Worm (Caenorhabditis elegans): ENCODE results near the gene col-8.
A peak's percentile ranks its signal among the peaks of the same experiment; 100 is the strongest.

The col-8 gene

DNA sequence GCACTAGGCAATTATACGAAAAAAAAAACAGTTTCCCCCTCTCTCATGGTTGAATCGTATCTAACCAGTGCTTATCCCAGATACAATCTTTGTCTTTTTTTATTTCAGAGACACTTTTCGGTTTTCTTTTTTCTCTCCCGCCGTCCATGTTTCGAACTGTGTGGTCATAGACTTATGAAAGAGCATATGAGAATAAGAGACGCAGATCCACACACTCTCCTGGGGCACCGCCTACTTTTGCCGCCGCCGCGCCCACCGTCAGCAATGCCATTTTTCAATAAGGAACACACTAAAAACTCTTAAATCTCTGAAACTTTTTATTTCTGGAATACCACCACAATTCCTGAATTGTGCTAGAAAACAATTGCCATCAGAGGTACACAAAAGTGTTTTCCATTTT lies 30.5 kb downstream of the col-8 start, which contains the start of gene prk-1:
Gene prk-1, plus strand, starts transcription at position 269 of the 400 bp plus-strand sequence.
- peak; percentile 2 for TF ChIP-seq blmp-1 (tag; optimal IDR thresholded peaks at IDR 0.05)
- TF ChIP-seq rnt-1 (tag; optimal IDR thresholded peaks at IDR 0.05): peak; percentile 37
- no peak for TF ChIP-seq sox-4 (tag; optimal IDR thresholded peaks at IDR 0.05)
- no peak for TF ChIP-seq sptf-1 (tag; optimal IDR thresholded peaks at IDR 0.05)
- no peak for TF ChIP-seq nhr-20 (tag; optimal IDR thresholded peaks at IDR 0.05)
- TF ChIP-seq ets-5 (GFP tag; IDR thresholded peaks at IDR 0.05): no peak
- TF ChIP-seq snpc-4 (tag; optimal IDR thresholded peaks at IDR 0.05): no peak
- peak; percentile 22 for TF ChIP-seq snu-23 (GFP tag; optimal IDR thresholded peaks at IDR 0.05)
- peak; percentile 65 for TF ChIP-seq nhr-85 (tag)
- no peak for TF ChIP-seq pqm-1 (tag; optimal IDR thresholded peaks at IDR 0.05)
- no peak for TF ChIP-seq vab-15 (tag; optimal IDR thresholded peaks at IDR 0.05)
- no peak for TF ChIP-seq fos-1 (tag; optimal IDR thresholded peaks at IDR 0.05)
- no peak for TF ChIP-seq ztf-4 (tag; optimal IDR thresholded peaks at IDR 0.05)
- TF ChIP-seq mab-9 (GFP tag; IDR thresholded peaks at IDR 0.05): no peak
- TF ChIP-seq lin-14 (GFP tag; optimal IDR thresholded peaks at IDR 0.05): peak; percentile 45
- no peak for TF ChIP-seq mep-1 (tag; optimal IDR thresholded peaks at IDR 0.05)
- TF ChIP-seq lin-39 (tag; optimal IDR thresholded peaks at IDR 0.05): no peak

DNA sequence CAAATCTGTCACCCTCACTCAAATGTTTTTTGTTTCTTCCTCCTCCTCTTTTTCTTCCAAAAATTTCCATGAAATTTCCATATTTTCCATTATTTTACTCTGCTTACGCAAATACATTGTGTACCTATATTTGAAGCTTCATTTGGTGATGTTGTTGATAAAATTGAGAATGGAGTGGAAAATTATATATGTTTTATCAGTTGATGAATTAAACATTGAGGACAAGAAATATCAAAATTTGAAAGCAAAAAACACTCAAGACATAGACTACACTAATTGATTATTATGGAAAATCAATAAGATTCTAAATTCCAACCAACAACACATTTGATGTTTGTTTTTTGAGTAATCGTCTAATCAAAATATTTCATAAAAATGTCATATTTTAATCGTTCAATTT lies 31.2 kb downstream of the col-8 start:
- TF ChIP-seq snpc-4 (tag; optimal IDR thresholded peaks at IDR 0.05) (no peak), lin-35 (GFP tag; optimal IDR thresholded peaks at IDR 0.05) (peak in 1 of 2 experiments; percentile 20), elt-2 (tag; optimal IDR thresholded peaks at IDR 0.05) (peak; percentile 44)

DNA sequence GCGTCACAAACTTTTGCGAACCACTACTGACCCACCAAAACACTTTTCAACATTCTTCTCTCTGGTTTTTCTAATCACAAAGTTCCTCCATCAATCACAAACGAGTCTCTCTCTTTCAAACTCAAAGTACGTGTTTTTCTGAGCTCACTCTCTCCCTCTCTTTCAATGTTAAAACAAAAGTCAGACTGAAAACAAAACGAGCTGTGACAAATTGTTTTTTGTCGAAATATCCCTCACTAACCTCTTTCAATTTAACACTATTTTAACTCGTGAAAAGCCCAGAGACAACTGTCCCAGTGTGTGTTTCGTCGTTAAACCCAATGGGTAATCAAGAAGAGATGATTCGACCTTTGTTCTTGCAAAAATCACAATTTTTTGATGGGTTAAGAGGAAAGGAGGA lies 32.3 kb downstream of the col-8 start:
- TF ChIP-seq lin-39 (tag; optimal IDR thresholded peaks at IDR 0.05) (peak; percentile 86), zip-4 (GFP tag; optimal IDR thresholded peaks at IDR 0.05) (no peak), nhr-11 (tag; optimal IDR thresholded peaks at IDR 0.05) (no peak), elt-3 (tag; optimal IDR thresholded peaks at IDR 0.05) (no peak), nhr-19 (GFP tag; conservative IDR thresholded peaks at IDR 0.05) (peak; percentile 84), ceh-63 (GFP tag; optimal IDR thresholded peaks at IDR 0.05) (no peak), ztf-4 (tag; optimal IDR thresholded peaks at IDR 0.05) (peak; percentile 39), nhr-85 (tag) (no peak), egl-13 (tag; optimal IDR thresholded peaks at IDR 0.05) (no peak), C34B4.2 (tag; optimal IDR thresholded peaks at IDR 0.05) (no peak), elt-2 (tag; optimal IDR thresholded peaks at IDR 0.05) (no peak), aha-1 (tag; optimal IDR thresholded peaks at IDR 0.05) (no peak), C04F5.9 (tag; optimal IDR thresholded peaks at IDR 0.05) (peak; percentile 75), efl-3 (GFP tag; optimal IDR thresholded peaks at IDR 0.05) (no peak), ceh-88 (GFP tag; IDR thresholded peaks at IDR 0.05) (no peak), efl-1 (optimal IDR thresholded peaks at IDR 0.05) (peak; percentile 11 to 35), efl-1 (GFP tag; optimal IDR thresholded peaks at IDR 0.05 in 1 of 2) (no peak), unc-62 (GFP tag; optimal IDR thresholded peaks at IDR 0.05) (no peak), lin-35 (GFP tag; optimal IDR thresholded peaks at IDR 0.05) (peak in 1 of 2 experiments; percentile 22), irx-1 (tag; optimal IDR thresholded peaks at IDR 0.05) (no peak), nhr-28 (tag; optimal IDR thresholded peaks at IDR 0.05) (no peak), Y116A8C.19 (tag; optimal IDR thresholded peaks at IDR 0.05; ENCODE audit: borderline replicate concordance) (no peak), mef-2 (tag; optimal IDR thresholded peaks at IDR 0.05) (peak; percentile 61), mdl-1 (tag; optimal IDR thresholded peaks at IDR 0.05) (peak in 1 of 2 experiments; percentile 12), nhr-71 (tag; optimal IDR thresholded peaks at IDR 0.05) (peak; percentile 93), ces-1 (GFP tag; optimal IDR thresholded peaks at IDR 0.05) (no peak), hpl-2 (GFP tag; optimal IDR thresholded peaks at IDR 0.05) (no peak), nhr-237 (tag; optimal IDR thresholded peaks at IDR 0.05) (no peak), fkh-10 (GFP tag; optimal IDR thresholded peaks at IDR 0.05) (no peak), lin-13 (GFP tag; optimal IDR thresholded peaks at IDR 0.05) (no peak), lir-3 (tag; optimal IDR thresholded peaks at IDR 0.05; ENCODE audit: poor library complexity) (no peak), hlh-4 (tag; optimal IDR thresholded peaks at IDR 0.05) (no peak), ztf-11 (tag; optimal IDR thresholded peaks at IDR 0.05) (no peak), skn-1 (tag; optimal IDR thresholded peaks at IDR 0.05) (no peak), fkh-4 (tag; optimal IDR thresholded peaks at IDR 0.05; ENCODE audit: borderline replicate concordance) (peak; percentile 3), dsc-1 (tag; optimal IDR thresholded peaks at IDR 0.05) (peak; percentile 57), vab-15 (tag; optimal IDR thresholded peaks at IDR 0.05) (peak; percentile 93), sox-4 (tag; optimal IDR thresholded peaks at IDR 0.05) (no peak), snpc-4 (tag; optimal IDR thresholded peaks at IDR 0.05) (no peak)

Data from whole organism, L1 larva.